Worm (Caenorhabditis elegans): ENCODE measurements around the gene T09A12.8.

DNA sequence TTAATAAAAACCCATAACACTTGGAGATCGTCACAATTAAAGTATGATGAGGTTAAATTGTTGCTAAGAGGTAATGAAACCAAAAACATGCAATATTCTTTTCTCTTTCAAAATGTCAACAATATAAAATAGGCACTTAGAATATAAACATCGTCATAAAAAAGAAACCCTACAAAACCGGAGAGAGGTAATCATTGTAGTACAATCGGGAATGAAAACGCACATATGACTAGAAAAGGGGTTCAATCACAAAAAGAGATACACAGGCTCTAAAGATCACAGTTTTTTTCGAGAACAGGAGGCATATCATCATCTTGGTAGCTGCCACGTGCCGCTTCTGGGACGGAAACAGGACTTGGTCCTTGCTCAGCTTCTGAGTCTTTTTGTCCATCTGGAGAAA, 17.0 kb downstream of the T09A12.8 start:
- TF ChIP-seq R02D3.7 (tag; optimal IDR thresholded peaks at IDR 0.05) (no peak), skn-1 (tag; optimal IDR thresholded peaks at IDR 0.05) (no peak), unc-62 (GFP tag; optimal IDR thresholded peaks at IDR 0.05) (no peak), ztf-11 (tag; optimal IDR thresholded peaks at IDR 0.05) (no peak), egl-27 (tag; optimal IDR thresholded peaks at IDR 0.05) (no peak)

Data from whole organism, L2 larva.